Worm (Caenorhabditis elegans): ENCODE data around the gene vab-1.

Gene vab-1

ce11 chrII:4606687-4607297 lies 35.0 kb downstream of the vab-1 start:
- TF ChIP-seq ama-1 (optimal IDR thresholded peaks at IDR 0.05) (no peak), nhr-28 (tag; optimal IDR thresholded peaks at IDR 0.05) (peak; percentile 9), ZK337.2 (GFP tag; IDR thresholded peaks at IDR 0.05) (no peak), daf-16 (GFP tag; optimal IDR thresholded peaks at IDR 0.05) (no peak), daf-16 (tag; optimal IDR thresholded peaks at IDR 0.05) (peak; percentile 77), fkh-10 (GFP tag; optimal IDR thresholded peaks at IDR 0.05) (peak; percentile 76), Y105C5A.15 (GFP tag; IDR thresholded peaks at IDR 0.05) (no peak), aha-1 (tag) (peak; percentile 66), hlh-11 (tag; optimal IDR thresholded peaks at IDR 0.05) (peak; percentile 15), ces-1 (GFP tag; optimal IDR thresholded peaks at IDR 0.05) (peak; percentile 85)

- TF ChIP-seq fkh-10 (GFP tag; optimal IDR thresholded peaks at IDR 0.05): peak; percentile 62
- no peak for TF ChIP-seq daf-12 (tag; optimal IDR thresholded peaks at IDR 0.05)
Measured at ce11 chrII:4608073-4608472, 36.3 kb downstream of the vab-1 start, which contains the start of gene F35D11.3. TSS of gene F35D11.3 (plus strand) at chrII:4608372.

DNA sequence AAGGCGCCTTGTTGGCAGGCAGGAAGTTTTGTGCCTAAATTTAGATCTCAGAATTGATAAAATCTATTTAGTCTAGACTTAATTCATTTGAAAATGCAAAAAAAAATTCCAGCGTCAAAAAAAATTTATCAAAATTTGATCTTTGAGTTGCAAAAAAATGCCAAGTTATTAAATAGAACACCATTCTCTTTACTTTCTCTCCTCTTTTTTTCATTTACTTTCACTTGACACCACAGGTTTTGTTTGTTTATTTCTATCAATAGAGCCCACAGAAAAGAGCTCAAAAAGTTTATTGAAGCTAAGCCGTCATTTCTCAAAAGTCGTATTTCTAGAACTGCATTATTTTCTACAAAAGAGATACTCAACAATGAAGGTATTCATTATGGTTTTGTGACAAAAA lies 40.9 kb downstream of the vab-1 start, which contains the start of gene pqn-35:
pqn-35 (plus strand) TSS at position 301 of the 400 bp plus-strand sequence.
- TF ChIP-seq nhr-102 (tag; optimal IDR thresholded peaks at IDR 0.05): no peak
- no peak for TF ChIP-seq lin-13 (GFP tag; optimal IDR thresholded peaks at IDR 0.05)
- no peak for TF ChIP-seq lin-39 (tag; optimal IDR thresholded peaks at IDR 0.05)
- TF ChIP-seq daf-19 (GFP tag; conservative IDR thresholded peaks at IDR 0.05): no peak
- no peak for TF ChIP-seq ceh-20 (GFP tag; IDR thresholded peaks at IDR 0.05)

- TF ChIP-seq duxl-1 (tag; optimal IDR thresholded peaks at IDR 0.05; ENCODE audit: poor library complexity) (no peak), lin-29 (GFP tag; IDR thresholded peaks at IDR 0.05) (no peak), saeg-2 (GFP tag; IDR thresholded peaks at IDR 0.05) (no peak), ztf-11 (tag; optimal IDR thresholded peaks at IDR 0.05) (no peak), Y75B8A.6 (GFP tag; IDR thresholded peaks at IDR 0.05) (no peak), lir-3 (tag; optimal IDR thresholded peaks at IDR 0.05) (no peak), zip-11 (GFP tag; IDR thresholded peaks at IDR 0.05) (no peak)
Measured at ce11 chrII:4616443-4616842, 44.6 kb downstream of the vab-1 start, which contains the start of gene clec-136. TSS of gene clec-136 (minus strand) at chrII:4616543.

ce11 chrII:4617990-4618389 lies 46.2 kb downstream of the vab-1 start, which contains the start of gene clec-137:
TSS of gene clec-137 (minus strand) at chrII:4618090.
- TF ChIP-seq dmd-9 (GFP tag; IDR thresholded peaks at IDR 0.05) (no peak), dpl-1 (GFP tag; optimal IDR thresholded peaks at IDR 0.05) (no peak), nhr-77 (tag; optimal IDR thresholded peaks at IDR 0.05) (no peak), zfp-3 (GFP tag; conservative IDR thresholded peaks at IDR 0.05) (no peak), pqm-1 (tag; optimal IDR thresholded peaks at IDR 0.05) (no peak), ceh-82 (tag; optimal IDR thresholded peaks at IDR 0.05) (no peak), vab-7 (GFP tag; IDR thresholded peaks at IDR 0.05) (no peak), Y5F2A.4 (GFP tag; optimal IDR thresholded peaks at IDR 0.05) (no peak), ztf-7 (tag; optimal IDR thresholded peaks at IDR 0.05) (no peak), lin-38 (GFP tag; IDR thresholded peaks at IDR 0.05) (no peak), hif-1 (tag; optimal IDR thresholded peaks at IDR 0.05) (no peak), madf-9 (GFP tag; conservative IDR thresholded peaks at IDR 0.05) (no peak), hmg-1.1 (GFP tag; IDR thresholded peaks at IDR 0.05) (no peak), mdt-29 (GFP tag; IDR thresholded peaks at IDR 0.05) (no peak), lin-15B (tag; optimal IDR thresholded peaks at IDR 0.05) (no peak)

All from whole organism, L4 larva.